Worm (Caenorhabditis elegans) whole organism, young adult: ENCODE results near the gene egl-18.

Experiments used
- K12H6.12 ChIP-seq: fragments of 200-800 bp; sonication (Bioruptor generic); optimal IDR thresholded peaks from 2 replicates; lab custom pipeline; 2018; ENCODE audit warnings: mild to moderate bottlenecking, missing genetic modification characterization, missing compliant biosample characterization
- aptf-2 ChIP-seq: fragments of 200-800 bp; sonication (Bioruptor generic); conservative IDR thresholded peaks from 2 replicates; pipeline ENCODE4 v1.3.6; 2022; ENCODE audit warnings: missing genetic modification reagents, missing genetic modification characterization, missing compliant biosample characterization
- dpl-1 ChIP-seq: fragments of 150-350 bp; optimal IDR thresholded peaks from 2 replicates; lab custom pipeline; 2014; ENCODE audit warnings: missing biosample characterization, missing genetic modification reagents, missing genetic modification characterization

- no peak for TF ChIP-seq aptf-2
- no peak for TF ChIP-seq dpl-1 (GFP tag; lab: Kevin White, UChicago)
- no peak for TF ChIP-seq K12H6.12
These were observed 7.1 kb upstream of the egl-18 start for ce11 chrIV:1895024-1895423.
